Fruit fly (Drosophila melanogaster): ENCODE measurements around the gene vrs.
"Not testable (repeated sequence)": the region's sequence is repeated elsewhere in the genome, so short reads cannot be mapped to it uniquely, and the experiment has no call there.

DNA sequence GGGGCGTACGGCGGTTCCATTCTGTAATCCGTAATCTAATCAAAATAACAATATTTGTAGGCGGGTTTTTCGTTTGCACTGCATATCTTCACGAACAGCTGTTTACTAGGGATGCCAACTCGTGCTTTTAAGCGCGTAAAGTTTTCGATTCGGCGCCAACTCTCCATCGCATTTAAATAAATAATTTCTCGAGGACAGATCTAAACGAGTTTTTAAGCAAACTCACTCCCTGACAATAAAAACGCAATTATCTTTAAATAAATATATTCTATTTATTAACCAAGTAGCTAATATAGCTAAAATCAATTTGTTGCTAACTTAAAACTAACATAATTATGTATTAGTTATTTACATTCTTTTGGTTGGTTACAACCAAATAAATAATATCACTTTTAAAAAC is 17.7 kb downstream of the vrs start, which contains the start of gene CG5608:
- TF ChIP-seq CG15696 (tag; optimal IDR thresholded peaks at IDR 0.05); pum (GFP tag; optimal IDR thresholded peaks at IDR 0.05); Meics (GFP tag; optimal IDR thresholded peaks at IDR 0.05); Bgb (GFP tag; IDR thresholded peaks at IDR 0.05; ENCODE audit: partially characterized antibody); CG2875 (GFP tag; optimal IDR thresholded peaks at IDR 0.05); Usf (GFP tag; optimal IDR thresholded peaks at IDR 0.05); Taf1 (GFP tag; IDR thresholded peaks at IDR 0.05): not testable (repeated sequence)
